Fruit fly (Drosophila melanogaster) whole organism, pupa: Measurements from ENCODE around the gene fd102C.

Experiments
- CG10348 ChIP-seq: fragments of 200-800 bp; sonication (Bioruptor generic); IDR thresholded peaks from 2 replicates; pipeline ENCODE4 v1.3.6; 2022; ENCODE audit warnings: missing biosample characterization, missing genetic modification characterization
- CG12605 ChIP-seq: fragments of 200-800 bp; sonication (Bioruptor generic); IDR thresholded peaks from 2 replicates; pipeline ENCODE4 v1.3.6; 2022; ENCODE audit warnings: missing biosample characterization, missing genetic modification characterization
- CG13204 ChIP-seq: fragments of 200-800 bp; sonication (Bioruptor generic); optimal IDR thresholded peaks from 2 replicates; lab custom pipeline; 2018; ENCODE audit warnings: missing biosample characterization, mild to moderate bottlenecking, missing genetic modification characterization, moderate library complexity
- CG14655 ChIP-seq: fragments of 200-800 bp; sonication (Bioruptor generic); optimal IDR thresholded peaks from 3 replicates; lab custom pipeline; 2017; ENCODE audit warnings: mild to moderate bottlenecking, missing biosample characterization, missing genetic modification reagents, missing genetic modification characterization
- CG15710 ChIP-seq: fragments of 200-800 bp; sonication (Bioruptor generic); optimal IDR thresholded peaks from 2 replicates; lab custom pipeline; 2018; ENCODE audit warnings: missing biosample characterization, mild to moderate bottlenecking, missing genetic modification characterization, moderate library complexity
- CG17806 ChIP-seq: fragments of 200-800 bp; sonication (Bioruptor generic); optimal IDR thresholded peaks from 2 replicates; lab custom pipeline; 2018; ENCODE audit warnings: missing biosample characterization, mild to moderate bottlenecking, missing genetic modification characterization, moderate library complexity
- CG32121 ChIP-seq: fragments of 200-800 bp; sonication (Bioruptor generic); IDR thresholded peaks from 2 replicates; pipeline ENCODE4 v1.3.6; 2022; ENCODE audit warnings: missing biosample characterization, missing genetic modification characterization
- CG34367 ChIP-seq: fragments of 200-800 bp; sonication (Bioruptor generic); optimal IDR thresholded peaks from 2 replicates; lab custom pipeline; 2018; ENCODE audit warnings: missing biosample characterization, mild to moderate bottlenecking, missing genetic modification characterization
- CG4496 ChIP-seq: fragments of 200-800 bp; sonication (Bioruptor generic); IDR thresholded peaks from 3 replicates; pipeline ENCODE4 v1.3.6; 2022; ENCODE audit warnings: missing biosample characterization, missing genetic modification characterization
- CG8159 ChIP-seq: fragments of 200-800 bp; sonication (Bioruptor generic); optimal IDR thresholded peaks from 3 replicates; lab custom pipeline; 2018; ENCODE audit warnings: missing biosample characterization, mild to moderate bottlenecking, missing genetic modification characterization, moderate library complexity
- CG8301 ChIP-seq: fragments of 200-800 bp; sonication (Bioruptor generic); optimal IDR thresholded peaks from 2 replicates; lab custom pipeline; 2018; ENCODE audit warnings: missing biosample characterization, mild to moderate bottlenecking, missing genetic modification characterization
- CG9948 ChIP-seq: fragments of 200-800 bp; sonication (Bioruptor generic); optimal IDR thresholded peaks from 2 replicates; lab custom pipeline; 2018; ENCODE audit warnings: missing biosample characterization, mild to moderate bottlenecking, missing genetic modification characterization, moderate library complexity
- D1 ChIP-seq: fragments of 200-800 bp; sonication (Bioruptor generic); optimal IDR thresholded peaks from 2 replicates; lab custom pipeline; 2018; ENCODE audit warnings: missing biosample characterization, mild to moderate bottlenecking, missing genetic modification characterization, moderate library complexity
- EcR ChIP-seq: fragments of 200-800 bp; sonication (Bioruptor generic); optimal IDR thresholded peaks from 3 replicates; lab custom pipeline; 2019; ENCODE audit warnings: missing biosample characterization, missing genetic modification characterization, mild to moderate bottlenecking, moderate library complexity, missing genetic modification reagents
- Ets98B ChIP-seq: fragments of 200-800 bp; sonication (Bioruptor generic); IDR thresholded peaks from 2 replicates; pipeline ENCODE4 v1.3.6; 2022; ENCODE audit warnings: missing biosample characterization, missing genetic modification characterization
- Pif1A ChIP-seq: fragments of 200-800 bp; sonication (Bioruptor generic); optimal IDR thresholded peaks from 3 replicates; lab custom pipeline; 2016; ENCODE audit warnings: missing biosample characterization, missing genetic modification characterization
- Pif1B ChIP-seq: fragments of 200-800 bp; sonication (Bioruptor generic); optimal IDR thresholded peaks from 3 replicates; lab custom pipeline; 2016; ENCODE audit warnings: missing biosample characterization, missing genetic modification characterization
- Snoo ChIP-seq: fragments of 200-800 bp; sonication (Bioruptor generic); optimal IDR thresholded peaks from 3 replicates; lab custom pipeline; 2017; ENCODE audit warnings: missing biosample characterization, mild to moderate bottlenecking, missing genetic modification characterization, inconsistent platforms
- fd96Ca ChIP-seq: fragments of 200-800 bp; sonication (Bioruptor generic); IDR thresholded peaks from 3 replicates; pipeline ENCODE4 v1.3.6; 2022; ENCODE audit warnings: missing biosample characterization, missing genetic modification characterization
- gl ChIP-seq: fragments of 200-800 bp; sonication (Bioruptor generic); optimal IDR thresholded peaks from 2 replicates; lab custom pipeline; 2018; ENCODE audit warnings: missing biosample characterization, mild to moderate bottlenecking, missing genetic modification characterization
- rn ChIP-seq: fragments of 200-800 bp; sonication (Bioruptor generic); IDR thresholded peaks from 2 replicates; pipeline ENCODE4 v1.3.6; 2022; ENCODE audit warnings: missing biosample characterization, missing genetic modification characterization

The fd102C gene

dm6 chr4:852339-852738, 8.0 kb upstream of the fd102C start:
- TF ChIP-seq Snoo (tag; lab: Kevin White, UChicago) (no peak), fd96Ca (no peak), gl (tag; lab: Kevin White, UChicago) (no peak), CG4496 (GFP tag; lab: Robert Waterston, UW) (no peak), CG17806 (tag; lab: Kevin White, UChicago) (no peak), CG9948 (tag; lab: Kevin White, UChicago) (no peak), D1 (tag; lab: Kevin White, UChicago) (no peak), rn (GFP tag; lab: Robert Waterston, UW) (no peak), CG8301 (tag; lab: Kevin White, UChicago) (no peak), Ets98B (GFP tag; lab: Robert Waterston, UW) (no peak), CG14655 (no peak), CG8159 (tag; lab: Kevin White, UChicago) (no peak), CG32121 (GFP tag; lab: Robert Waterston, UW) (no peak)

- TF ChIP-seq CG4496 (GFP tag; lab: Robert Waterston, UW) (no peak), gl (tag; lab: Kevin White, UChicago) (no peak), CG32121 (GFP tag; lab: Robert Waterston, UW) (no peak), fd96Ca (no peak), Pif1B (GFP tag; lab: Kevin White, UChicago) (no peak), CG13204 (GFP tag; lab: Kevin White, UChicago) (no peak), CG14655 (no peak), CG8301 (tag; lab: Kevin White, UChicago) (no peak), CG15710 (tag; lab: Kevin White, UChicago) (no peak), CG10348 (no peak), Snoo (tag; lab: Kevin White, UChicago) (no peak)
- TF ChIP-seq, all 21 proteins: peak for 0
Observed at dm6 chr4:851131-851530, 6.8 kb upstream of the fd102C start.

- no peak for TF ChIP-seq CG9948 (tag; lab: Kevin White, UChicago)
Observed at dm6 chr4:846092-846491, 1.8 kb upstream of the fd102C start.

- TF ChIP-seq CG15710 (tag; lab: Kevin White, UChicago), result no peak
- no peak for TF ChIP-seq CG32121 (GFP tag; lab: Robert Waterston, UW)
- TF ChIP-seq Pif1A, result no peak
- TF ChIP-seq Pif1B (GFP tag; lab: Kevin White, UChicago), result no peak
- TF ChIP-seq CG13204 (GFP tag; lab: Kevin White, UChicago), result no peak
- TF ChIP-seq CG4496 (GFP tag; lab: Robert Waterston, UW), result no peak
- no peak for TF ChIP-seq Snoo (tag; lab: Kevin White, UChicago)
- no peak for TF ChIP-seq CG14655
- TF ChIP-seq CG10348, result no peak
- TF ChIP-seq EcR (GFP tag; lab: Kevin White, UChicago), result no peak
- TF ChIP-seq Ets98B (GFP tag; lab: Robert Waterston, UW), result no peak
- TF ChIP-seq fd96Ca, result no peak
- no peak for TF ChIP-seq CG17806 (tag; lab: Kevin White, UChicago)
- no peak for TF ChIP-seq CG8301 (tag; lab: Kevin White, UChicago)
- TF ChIP-seq CG12605 (GFP tag; lab: Robert Waterston, UW), result no peak
- no peak for TF ChIP-seq gl (tag; lab: Kevin White, UChicago)
- TF ChIP-seq rn (GFP tag; lab: Robert Waterston, UW), result no peak
- TF ChIP-seq CG8159 (tag; lab: Kevin White, UChicago), result no peak
- no peak for TF ChIP-seq CG34367 (tag; lab: Kevin White, UChicago)
Observed at dm6 chr4:835535-836138, 8.7 kb downstream of the fd102C start.

- TF ChIP-seq CG32121 (GFP tag; lab: Robert Waterston, UW) (no peak), Pif1A (no peak), gl (tag; lab: Kevin White, UChicago) (no peak), CG15710 (tag; lab: Kevin White, UChicago) (no peak), Snoo (tag; lab: Kevin White, UChicago) (no peak), rn (GFP tag; lab: Robert Waterston, UW) (no peak), CG8301 (tag; lab: Kevin White, UChicago) (no peak), CG10348 (no peak), CG14655 (no peak), CG12605 (GFP tag; lab: Robert Waterston, UW) (no peak), CG4496 (GFP tag; lab: Robert Waterston, UW) (no peak), Pif1B (GFP tag; lab: Kevin White, UChicago) (no peak), EcR (GFP tag; lab: Kevin White, UChicago) (no peak), Ets98B (GFP tag; lab: Robert Waterston, UW) (no peak)
Observed at dm6 chr4:834837-835534, 9.3 kb downstream of the fd102C start.

- TF ChIP-seq Pif1A (no peak), CG12605 (GFP tag; lab: Robert Waterston, UW) (peak; percentile 1; the same call in 1 of the 2 replicates)
Observed at dm6 chr4:834452-834820, 9.9 kb downstream of the fd102C start.
